Worm (Caenorhabditis elegans): ENCODE results near the gene B0336.13.
A peak's percentile ranks its signal among the peaks of the same experiment; 100 is the strongest.

Gene B0336.13

DNA sequence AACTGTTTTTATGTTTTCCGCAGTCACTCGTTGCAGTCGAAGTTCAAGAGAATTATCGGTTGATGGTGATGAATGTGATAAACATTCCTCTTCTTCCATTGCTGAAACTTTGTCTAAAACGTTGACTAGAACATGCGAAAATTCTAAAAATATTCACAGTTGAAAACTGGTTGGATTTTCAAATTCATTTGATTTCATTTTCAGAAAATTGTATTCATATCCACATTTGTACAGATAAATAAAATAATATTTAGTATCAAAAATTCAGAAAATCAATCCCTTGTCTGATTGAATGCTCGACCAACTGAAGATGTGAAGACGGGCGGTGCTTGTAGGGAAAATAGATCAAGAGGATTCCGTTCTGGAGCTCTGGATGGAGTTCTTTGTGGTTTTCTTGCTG lies 16.0 kb upstream of the B0336.13 start, which contains the start of gene F54E7.9:
Gene F54E7.9, minus strand, starts transcription at position 101 of the 400 bp plus-strand sequence.
- TF ChIP-seq mxl-3 (GFP tag; optimal IDR thresholded peaks at IDR 0.05): no peak
- TF ChIP-seq unc-130 (GFP tag; optimal IDR thresholded peaks at IDR 0.05): no peak
- TF ChIP-seq daf-12 (tag; optimal IDR thresholded peaks at IDR 0.05): no peak

ce11 chrIII:5678935-5679334 lies 14.9 kb upstream of the B0336.13 start, which contains the start of the genes ska-3 and rps-12:
TSS of gene ska-3 (minus strand) at chrIII:5679005.
TSS of gene rps-12 (plus strand) at chrIII:5679298.
- TF ChIP-seq ceh-20 (GFP tag; IDR thresholded peaks at IDR 0.05) (peak; percentile 98), pqm-1 (tag; optimal IDR thresholded peaks at IDR 0.05) (peak; percentile 74), F37D6.2 (tag; optimal IDR thresholded peaks at IDR 0.05) (peak; percentile 93), hlh-11 (tag; optimal IDR thresholded peaks at IDR 0.05) (peak; percentile 95), Y75B8A.6 (GFP tag; IDR thresholded peaks at IDR 0.05) (peak; percentile 88), mes-2 (tag; optimal IDR thresholded peaks at IDR 0.05; ENCODE audit: poor library complexity, severe bottlenecking) (peak; percentile 98), dmd-6 (GFP tag; IDR thresholded peaks at IDR 0.05) (peak; percentile 98), F10B5.3 (tag; optimal IDR thresholded peaks at IDR 0.05) (peak; percentile 72), ceh-82 (tag; optimal IDR thresholded peaks at IDR 0.05) (no peak), fkh-10 (GFP tag; optimal IDR thresholded peaks at IDR 0.05) (peak; percentile 99), skn-1 (tag; optimal IDR thresholded peaks at IDR 0.05) (no peak), Y5F2A.4 (GFP tag; optimal IDR thresholded peaks at IDR 0.05) (peak; percentile 48), duxl-1 (tag; optimal IDR thresholded peaks at IDR 0.05; ENCODE audit: poor library complexity) (peak; percentile 96), nhr-11 (tag; optimal IDR thresholded peaks at IDR 0.05) (peak; percentile 100), ztf-11 (tag; optimal IDR thresholded peaks at IDR 0.05) (peak; percentile 44), ceh-44 (GFP tag; IDR thresholded peaks at IDR 0.05) (no peak), php-3 (GFP tag; IDR thresholded peaks at IDR 0.05) (peak; percentile 64), ceh-62 (tag; optimal IDR thresholded peaks at IDR 0.05) (no peak), hlh-30 (tag; optimal IDR thresholded peaks at IDR 0.05; ENCODE audit: insufficient read depth) (peak; percentile 98), lin-29 (GFP tag; IDR thresholded peaks at IDR 0.05) (peak; percentile 89), lim-7 (GFP tag; IDR thresholded peaks at IDR 0.05) (0 out of 2 replicates have a peak, but pooled peaks have one; percentile 4), saeg-2 (GFP tag; IDR thresholded peaks at IDR 0.05) (peak; percentile 85), zip-2 (tag; optimal IDR thresholded peaks at IDR 0.05) (peak; percentile 88), snpc-4 (tag; optimal IDR thresholded peaks at IDR 0.05) (peak; percentile 58), nhr-42 (GFP tag; IDR thresholded peaks at IDR 0.05) (peak; percentile 96), dmd-8 (GFP tag; IDR thresholded peaks at IDR 0.05) (no peak), nhr-28 (tag; optimal IDR thresholded peaks at IDR 0.05) (peak; percentile 97), F26F4.8 (GFP tag; conservative IDR thresholded peaks at IDR 0.05) (no peak), nhr-6 (tag; optimal IDR thresholded peaks at IDR 0.05) (peak; percentile 99), ces-1 (GFP tag; optimal IDR thresholded peaks at IDR 0.05) (peak; percentile 80), nhr-25 (tag; optimal IDR thresholded peaks at IDR 0.05; ENCODE audit: borderline replicate concordance, insufficient read depth) (peak; percentile 97), dpl-1 (GFP tag; optimal IDR thresholded peaks at IDR 0.05) (peak; percentile 99), T20F7.1 (GFP tag; optimal IDR thresholded peaks at IDR 0.05) (no peak), gei-8 (GFP tag; optimal IDR thresholded peaks at IDR 0.05) (peak; percentile 63), lin-13 (GFP tag; optimal IDR thresholded peaks at IDR 0.05) (peak; percentile 97), nhr-41 (GFP tag; IDR thresholded peaks at IDR 0.05) (0 out of 2 replicates have a peak, but pooled peaks have one; percentile 62), spr-1 (tag; optimal IDR thresholded peaks at IDR 0.05) (peak; percentile 94), mdt-29 (GFP tag; IDR thresholded peaks at IDR 0.05) (peak; percentile 90), mxl-2 (GFP tag; conservative IDR thresholded peaks at IDR 0.05) (peak; percentile 69), F49E8.2 (tag; optimal IDR thresholded peaks at IDR 0.05; ENCODE audit: borderline replicate concordance) (peak; percentile 52), egl-27 (tag; optimal IDR thresholded peaks at IDR 0.05) (no peak), daf-8 (GFP tag; IDR thresholded peaks at IDR 0.05) (no peak), dve-1 (tag; optimal IDR thresholded peaks at IDR 0.05; ENCODE audit: insufficient read depth) (peak; percentile 100), ZK546.5 (tag; optimal IDR thresholded peaks at IDR 0.05) (peak in 1 of 2 experiments; percentile 87), dmd-9 (GFP tag; IDR thresholded peaks at IDR 0.05) (peak; percentile 96), zfp-2 (tag; optimal IDR thresholded peaks at IDR 0.05) (peak; percentile 99)
